Worm (Caenorhabditis elegans) whole organism, late embryonic: ENCODE measurements around the gene pqn-32.

Source experiments
- Y22D7AL.16 ChIP-seq: sonication (generic microtip); optimal IDR thresholded peaks from 2 replicates; lab custom pipeline; 2016; ENCODE audit warnings: missing genetic modification characterization, missing compliant biosample characterization
- ceh-48 ChIP-seq: sonication (generic microtip); optimal IDR thresholded peaks from 2 replicates; lab custom pipeline; 2016; ENCODE audit warnings: missing genetic modification characterization, inconsistent platforms, missing compliant biosample characterization
- elt-2 ChIP-seq: sonication (generic microtip); optimal IDR thresholded peaks from 2 replicates; lab custom pipeline; 2016; ENCODE audit warnings: missing genetic modification reagents, missing genetic modification characterization, missing compliant biosample characterization
- nhr-11 ChIP-seq: fragments of 150-350 bp; optimal IDR thresholded peaks from 2 replicates; lab custom pipeline; 2014; ENCODE audit warnings: missing biosample characterization, missing genetic modification characterization
- sox-4 ChIP-seq: sonication (generic microtip); optimal IDR thresholded peaks from 2 replicates; lab custom pipeline; 2017; ENCODE audit warnings: mild to moderate bottlenecking, missing genetic modification characterization, inconsistent platforms, missing compliant biosample characterization

DNA sequence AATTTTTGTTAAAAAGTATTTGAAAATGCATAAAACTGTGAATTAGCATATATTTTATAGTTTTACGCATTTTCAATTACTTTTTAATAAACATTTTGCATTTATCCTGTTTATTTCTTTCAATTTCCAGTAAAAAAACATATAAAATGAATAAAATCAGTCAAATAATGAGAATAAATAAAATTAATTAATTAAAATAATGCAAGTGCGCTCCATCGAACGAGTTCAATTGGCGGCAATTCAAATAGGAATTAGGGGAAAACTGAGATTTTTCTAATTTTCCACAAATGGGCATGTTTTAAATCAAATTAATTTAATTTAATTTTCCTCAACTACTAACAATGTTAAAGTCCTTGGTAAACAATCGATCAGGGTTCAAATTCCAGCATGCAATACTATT is 48.3 kb downstream of the pqn-32 start:
- TF ChIP-seq nhr-11 (tag; lab: Kevin White, UChicago) (no peak), ceh-48 (tag; lab: Kevin White, UChicago) (no peak), Y22D7AL.16 (tag; lab: Kevin White, UChicago) (no peak), elt-2 (no peak), sox-4 (tag; lab: Kevin White, UChicago) (no peak)
